Fruit fly (Drosophila melanogaster): Measurements from ENCODE around the gene CG42833.

DNA sequence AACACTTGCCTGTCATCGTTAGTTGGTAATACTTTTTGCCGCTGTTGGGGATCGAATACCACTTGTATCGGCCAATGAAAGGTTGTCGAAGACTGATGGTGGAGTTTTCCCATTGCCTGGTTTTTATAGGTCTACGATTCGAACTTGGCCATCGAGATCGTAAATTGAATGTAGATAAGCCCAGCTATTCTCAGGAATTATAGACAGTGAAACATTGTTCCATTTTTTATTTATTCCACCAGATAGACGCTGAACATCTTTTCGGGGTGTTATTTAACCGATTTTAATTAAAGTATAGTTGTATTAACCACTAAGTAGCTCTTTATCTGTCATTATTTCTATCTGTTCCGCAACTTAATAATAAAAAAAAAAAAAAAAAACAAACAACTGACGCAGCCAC is 3.7 kb downstream of the CG42833 start, which contains the start of gene CG7298:
- TF ChIP-seq CTCF (optimal IDR thresholded peaks at IDR 0.05): no peak
- no peak for TF ChIP-seq CG8478 (optimal IDR thresholded peaks at IDR 0.05)
